Worm (Caenorhabditis elegans) whole organism, mixed stage, embryonic: ENCODE measurements around the gene Y38E10A.14.

Source experiments
- blmp-1 ChIP-seq: fragments of 150-350 bp; optimal IDR thresholded peaks from 2 replicates; lab custom pipeline; 2014; ENCODE audit warnings: missing biosample characterization, missing genetic modification characterization
- elt-3 ChIP-seq: fragments of 150-350 bp; optimal IDR thresholded peaks from 2 replicates; lab custom pipeline; 2014; ENCODE audit warnings: missing biosample characterization, missing genetic modification characterization
- nhr-2 ChIP-seq: fragments of 150-350 bp; optimal IDR thresholded peaks from 2 replicates; lab custom pipeline; 2014; ENCODE audit warnings: missing biosample characterization, missing genetic modification characterization
- nhr-237 ChIP-seq: fragments of 150-350 bp; optimal IDR thresholded peaks from 2 replicates; lab custom pipeline; 2014; ENCODE audit warnings: missing biosample characterization, missing genetic modification characterization
- nhr-28 ChIP-seq: fragments of 150-350 bp; optimal IDR thresholded peaks from 2 replicates; lab custom pipeline; 2014; ENCODE audit warnings: missing biosample characterization, missing genetic modification characterization
- snpc-4 ChIP-seq: fragments of 150-350 bp; optimal IDR thresholded peaks from 2 replicates; lab custom pipeline; 2014; ENCODE audit warnings: missing biosample characterization, missing genetic modification characterization
- unc-62 ChIP-seq: fragments of 150-350 bp; optimal IDR thresholded peaks from 2 replicates; lab custom pipeline; 2014; ENCODE audit warnings: missing biosample characterization, missing genetic modification reagents, missing genetic modification characterization

DNA sequence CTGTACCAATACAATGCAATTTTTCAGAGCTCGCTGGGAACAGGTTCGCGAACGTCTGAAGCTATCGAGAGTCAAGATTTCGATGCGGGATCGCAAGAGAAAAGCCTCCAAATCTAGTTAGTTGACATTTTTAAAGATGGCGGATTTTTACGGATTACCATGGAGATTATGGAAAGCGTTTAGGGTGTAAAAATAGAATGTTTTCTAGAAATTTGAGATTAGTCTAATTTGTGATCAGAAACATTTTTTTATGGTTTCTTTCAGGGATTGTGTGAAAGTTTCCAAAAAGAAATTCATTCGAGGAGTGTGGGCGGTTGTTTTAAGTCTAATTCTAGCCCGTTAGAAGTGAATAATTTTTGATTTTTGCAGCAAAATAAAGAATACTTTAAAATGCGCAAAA is 31.5 kb upstream of the Y38E10A.14 start:
- no peak for TF ChIP-seq elt-3 (tag; lab: Kevin White, UChicago)
- no peak for TF ChIP-seq nhr-28 (tag; lab: Kevin White, UChicago)
- TF ChIP-seq blmp-1 (tag; lab: Kevin White, UChicago) = no peak
- no peak for TF ChIP-seq snpc-4 (tag; lab: Kevin White, UChicago)
- no peak for TF ChIP-seq nhr-237 (tag; lab: Kevin White, UChicago)
- no peak for TF ChIP-seq unc-62 (GFP tag; lab: Kevin White, UChicago)
- TF ChIP-seq nhr-2 (tag; lab: Kevin White, UChicago) = no peak
